Worm (Caenorhabditis elegans): ENCODE measurements around the gene F43G6.16.

DNA sequence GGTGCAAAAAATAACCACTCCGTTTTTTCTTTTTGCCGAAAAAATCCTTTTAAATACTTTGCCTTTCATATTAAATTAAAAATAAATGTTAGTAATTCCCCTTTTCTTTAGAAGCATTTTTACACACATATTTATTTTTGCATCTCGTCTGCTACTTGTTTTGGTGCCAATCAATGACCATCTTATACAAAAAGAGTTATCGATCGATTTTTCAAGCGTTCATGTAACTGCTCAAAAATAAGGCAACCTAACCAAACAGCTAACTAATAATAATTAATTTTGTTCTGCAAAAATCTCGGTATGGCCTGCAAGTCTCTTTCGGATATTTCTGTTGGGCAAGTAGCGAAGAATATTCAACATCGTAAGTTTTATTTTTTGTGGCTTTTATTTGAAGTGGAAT is 16.0 kb downstream of the F43G6.16 start, which contains the start of gene F44E5.2:
- TF ChIP-seq dao-5 (tag; optimal IDR thresholded peaks at IDR 0.05) (no peak), him-1 (tag; optimal IDR thresholded peaks at IDR 0.05) (no peak)
